Worm (Caenorhabditis elegans) whole organism, early embryonic: ENCODE measurements around the gene best-6.

Experiments
- ceh-13 ChIP-seq: fragments of 200-800 bp; sonication (Bioruptor generic); optimal IDR thresholded peaks from 2 replicates; lab custom pipeline; 2018; ENCODE audit warnings: mild to moderate bottlenecking, missing genetic modification characterization, missing compliant biosample characterization
- flt-1 ChIP-seq: fragments of 200-800 bp; sonication (Bioruptor generic); IDR thresholded peaks from 2 replicates; pipeline ENCODE4 v1.3.6; 2022; ENCODE audit warnings: missing genetic modification characterization, missing compliant biosample characterization
- tbx-11 ChIP-seq: fragments of 200-800 bp; sonication (Bioruptor generic); IDR thresholded peaks from 2 replicates; pipeline ENCODE4 v1.3.6; 2022; ENCODE audit warnings: missing genetic modification characterization, missing compliant biosample characterization

DNA sequence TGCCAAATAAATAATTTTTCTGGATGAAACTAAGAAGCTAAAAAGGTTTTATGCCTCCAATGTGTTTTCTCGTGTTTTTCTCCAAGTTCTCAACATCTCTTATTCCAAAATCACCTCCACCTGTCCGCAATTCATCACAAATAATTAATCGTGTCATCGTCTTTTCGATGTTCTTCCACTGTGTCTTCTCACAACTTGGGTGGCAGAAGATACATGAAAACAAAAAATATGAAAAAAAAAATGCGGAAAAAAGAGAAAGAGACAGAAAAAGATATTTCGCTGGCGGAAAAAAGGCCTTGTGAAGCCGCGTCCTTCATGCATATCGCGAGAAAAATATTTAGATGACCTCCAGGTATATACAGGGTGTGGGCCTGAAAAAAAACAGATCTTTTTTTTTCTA lies 45.0 kb upstream of the best-6 start:
- TF ChIP-seq flt-1 (GFP tag; lab: Robert Waterston, UW) (no peak), ceh-13 (GFP tag; lab: Kevin White, UChicago) (no peak), tbx-11 (GFP tag; lab: Robert Waterston, UW) (no peak)
